Worm (Caenorhabditis elegans): ENCODE results near the gene frpr-6.

Gene frpr-6

ce11 chrV:9095613-9096317 lies 5.2 kb downstream of the frpr-6 start, which contains the start of gene F21C10.10 (continued):
- TF ChIP-seq lir-1 (GFP tag; conservative IDR thresholded peaks at IDR 0.05), result no peak
- TF ChIP-seq nhr-80 (tag; optimal IDR thresholded peaks at IDR 0.05), result peak; percentile 81
- TF ChIP-seq ceh-100 (GFP tag; IDR thresholded peaks at IDR 0.05), result no peak
- no peak for TF ChIP-seq snpc-1.3 (tag; optimal IDR thresholded peaks at IDR 0.05; ENCODE audit: insufficient read depth)
- TF ChIP-seq K11D2.4 (GFP tag; IDR thresholded peaks at IDR 0.05), result peak; percentile 80
- no peak for TF ChIP-seq F39B2.1 (GFP tag; IDR thresholded peaks at IDR 0.05)
- no peak for TF ChIP-seq snpc-3.4 (tag; optimal IDR thresholded peaks at IDR 0.05)
- TF ChIP-seq B0261.1 (tag; optimal IDR thresholded peaks at IDR 0.05), result no peak
- no peak for TF ChIP-seq cebp-1 (GFP tag; IDR thresholded peaks at IDR 0.05)
- TF ChIP-seq cebp-1 (tag; optimal IDR thresholded peaks at IDR 0.05), result peak; percentile 81
- TF ChIP-seq xnd-1 (tag; optimal IDR thresholded peaks at IDR 0.05), result no peak
- no peak for TF ChIP-seq B0035.1 (tag; optimal IDR thresholded peaks at IDR 0.05)
- TF ChIP-seq cebp-2 (GFP tag; IDR thresholded peaks at IDR 0.05), result no peak
- TF ChIP-seq nhr-90 (tag; optimal IDR thresholded peaks at IDR 0.05), result peak; percentile 27
- TF ChIP-seq nfyb-1 (GFP tag; IDR thresholded peaks at IDR 0.05), result peak; percentile 75
- no peak for TF ChIP-seq Y56A3A.18 (GFP tag; IDR thresholded peaks at IDR 0.05)
- no peak for TF ChIP-seq nhr-120 (GFP tag; IDR thresholded peaks at IDR 0.05)
- no peak for TF ChIP-seq F37B4.10 (GFP tag; IDR thresholded peaks at IDR 0.05)

ce11 chrV:9094976-9095375 lies 6.0 kb downstream of the frpr-6 start:
- peak in 1 of 3 experiments; percentile 1 for TF ChIP-seq lin-35 (GFP tag; optimal IDR thresholded peaks at IDR 0.05)
- TF ChIP-seq snpc-4 (GFP tag; optimal IDR thresholded peaks at IDR 0.05), result no peak
- no peak for TF ChIP-seq snpc-4 (tag; optimal IDR thresholded peaks at IDR 0.05)
- no peak for TF ChIP-seq athp-1 (tag; optimal IDR thresholded peaks at IDR 0.05)
- TF ChIP-seq dpl-1 (GFP tag; optimal IDR thresholded peaks at IDR 0.05), result no peak

- TF ChIP-seq tbp1 (GFP tag; optimal IDR thresholded peaks at IDR 0.05) (peak; percentile 47), K12H6.12 (tag; optimal IDR thresholded peaks at IDR 0.05) (peak; percentile 44), ceh-27 (GFP tag; optimal IDR thresholded peaks at IDR 0.05) (no peak), let-526 (GFP tag; IDR thresholded peaks at IDR 0.05) (peak; percentile 41; the same call in 1 of the 2 replicates), rcor-1 (GFP tag; IDR thresholded peaks at IDR 0.05) (0 out of 2 replicates have a peak, but pooled peaks have one; percentile 12), hmg-1.2 (GFP tag; IDR thresholded peaks at IDR 0.05) (peak; percentile 25; the same call in 1 of the 2 replicates), attf-5 (GFP tag; optimal IDR thresholded peaks at IDR 0.05) (peak; percentile 50), lir-1 (GFP tag; conservative IDR thresholded peaks at IDR 0.05) (no peak), egrh-3 (GFP tag; IDR thresholded peaks at IDR 0.05) (no peak), snpc-4 (GFP tag; optimal IDR thresholded peaks at IDR 0.05) (no peak), snpc-4 (tag; optimal IDR thresholded peaks at IDR 0.05) (peak in 1 of 4 experiments; percentile 18), ztf-18 (tag; optimal IDR thresholded peaks at IDR 0.05) (no peak), let-607 (tag; optimal IDR thresholded peaks at IDR 0.05) (peak in 1 of 2 experiments; percentile 6), tlf-1 (GFP tag; optimal IDR thresholded peaks at IDR 0.05) (peak; percentile 27), B0035.1 (tag; optimal IDR thresholded peaks at IDR 0.05) (no peak), F22D6.2 (tag; optimal IDR thresholded peaks at IDR 0.05) (no peak), ets-4 (GFP tag; optimal IDR thresholded peaks at IDR 0.05) (no peak), egl-18 (GFP tag; IDR thresholded peaks at IDR 0.05) (no peak), chd-7 (tag; optimal IDR thresholded peaks at IDR 0.05) (peak; percentile 33), B0336.3 (GFP tag; IDR thresholded peaks at IDR 0.05) (0 out of 2 replicates have a peak, but pooled peaks have one; percentile 18), cebp-1 (GFP tag; IDR thresholded peaks at IDR 0.05) (no peak), cebp-1 (tag; optimal IDR thresholded peaks at IDR 0.05) (peak; percentile 66), unc-130 (GFP tag; optimal IDR thresholded peaks at IDR 0.05) (no peak), nhr-80 (tag; optimal IDR thresholded peaks at IDR 0.05) (peak; percentile 46)
Measured at ce11 chrV:9094060-9094628, 6.8 kb downstream of the frpr-6 start.
